1 fruit fly cellular context compared by ENCODE assay signal in the genomic region with DNA sequence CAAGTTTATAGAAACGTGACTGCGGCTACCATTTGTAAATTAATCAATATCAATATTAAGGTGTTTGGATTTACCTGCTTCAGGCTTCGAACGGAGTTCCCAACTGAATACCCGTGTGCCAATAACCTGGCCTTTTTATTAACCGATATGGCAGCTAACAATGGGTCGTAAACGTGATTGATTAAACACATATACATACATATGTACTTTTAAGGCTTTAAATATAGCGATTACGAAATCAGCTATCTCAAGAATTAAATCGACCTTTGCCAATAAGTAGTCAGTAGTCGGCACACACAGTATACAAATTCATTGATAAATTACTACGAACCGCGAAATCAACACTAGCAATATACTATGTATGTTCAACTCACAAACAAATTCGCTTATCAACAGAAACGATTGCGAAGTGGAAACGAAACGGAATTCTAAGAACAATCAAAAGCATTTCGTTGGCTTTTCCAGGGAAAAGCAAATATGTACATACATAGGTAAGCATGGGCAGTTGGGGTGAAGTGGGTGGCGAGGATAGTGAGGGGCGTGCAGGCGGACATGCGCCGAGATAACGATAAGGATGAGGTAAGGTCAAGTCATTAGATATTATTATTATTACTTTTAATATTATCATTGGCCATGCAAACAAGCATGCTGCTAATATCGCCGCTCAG.
TF ChIP-seq lines count a peak whose summit lies in the region.

No protein-coding gene starts in this region.

TF ChIP-seq in whole organism, embryonic, 481 proteins besides CTCF, POLR2A, EP300 and RAD21 (continued from another document and continues in another):
- peak; percentile 29 for TF ChIP-seq her (GFP tag; optimal IDR thresholded peaks at IDR 0.05; lab: Kevin White, UChicago)
- TF ChIP-seq lab (GFP tag; optimal IDR thresholded peaks at IDR 0.05; lab: Kevin White, UChicago) = peak; percentile 91
- TF ChIP-seq Dp (GFP tag; optimal IDR thresholded peaks at IDR 0.05; lab: Kevin White, UChicago) = no peak
- TF ChIP-seq CG7271 (tag; optimal IDR thresholded peaks at IDR 0.05; lab: Kevin White, UChicago) = peak; percentile 37
- TF ChIP-seq CG18011 (GFP tag; optimal IDR thresholded peaks at IDR 0.05; lab: Kevin White, UChicago) = peak; percentile 38
- peak; percentile 64 for TF ChIP-seq salm (tag; optimal IDR thresholded peaks at IDR 0.05; lab: Kevin White, UChicago)
- TF ChIP-seq org-1 (GFP tag; optimal IDR thresholded peaks at IDR 0.05; lab: Kevin White, UChicago) = peak; percentile 71
- peak; percentile 67 for TF ChIP-seq CHES-1-like (GFP tag; optimal IDR thresholded peaks at IDR 0.05; lab: Kevin White, UChicago)
- TF ChIP-seq CG33213 (GFP tag; optimal IDR thresholded peaks at IDR 0.05; lab: Kevin White, UChicago) = peak; percentile 40
- peak; percentile 68 for TF ChIP-seq CG4328 (GFP tag; optimal IDR thresholded peaks at IDR 0.05; lab: Kevin White, UChicago)
- no peak for TF ChIP-seq Hr39 (optimal IDR thresholded peaks at IDR 0.05; lab: Kevin White, UChicago)
- TF ChIP-seq CG13624 (GFP tag; optimal IDR thresholded peaks at IDR 0.05; lab: Kevin White, UChicago) = no peak
- TF ChIP-seq CG13424 (tag; optimal IDR thresholded peaks at IDR 0.05; lab: Kevin White, UChicago) = peak; percentile 65
- TF ChIP-seq sens (GFP tag; lab: Kevin White, UChicago) = peak; percentile 95
- TF ChIP-seq vvl (GFP tag; IDR thresholded peaks at IDR 0.05; lab: Robert Waterston, UW) = peak; percentile 73
- TF ChIP-seq CG10274 (GFP tag; optimal IDR thresholded peaks at IDR 0.05; lab: Kevin White, UChicago) = peak; percentile 34
- peak; percentile 68 for TF ChIP-seq CG9727 (GFP tag; optimal IDR thresholded peaks at IDR 0.05; lab: Kevin White, UChicago)
- no peak for TF ChIP-seq CG11695 (GFP tag; IDR thresholded peaks at IDR 0.05; lab: Robert Waterston, UW)
- TF ChIP-seq br (optimal IDR thresholded peaks at IDR 0.05; lab: Kevin White, UChicago) = no peak
- TF ChIP-seq CG1602 (GFP tag; optimal IDR thresholded peaks at IDR 0.05; lab: Kevin White, UChicago) = peak; percentile 13
- 0 out of 3 replicates have a peak, but pooled peaks have one; percentile 49 for TF ChIP-seq z (GFP tag; IDR thresholded peaks at IDR 0.05; lab: Robert Waterston, UW)
- peak; percentile 25 for TF ChIP-seq pum (GFP tag; optimal IDR thresholded peaks at IDR 0.05; lab: Kevin White, UChicago)
- no peak for TF ChIP-seq hb (GFP tag; IDR thresholded peaks at IDR 0.05; lab: Robert Waterston, UW; ENCODE audit: partially characterized antibody)
- no peak for TF ChIP-seq stwl (tag; optimal IDR thresholded peaks at IDR 0.05; lab: Kevin White, UChicago)
- TF ChIP-seq mld (GFP tag; IDR thresholded peaks at IDR 0.05; lab: Robert Waterston, UW; ENCODE audit: partially characterized antibody) = no peak
- no peak for TF ChIP-seq ERR (GFP tag; optimal IDR thresholded peaks at IDR 0.05; lab: Kevin White, UChicago)
- TF ChIP-seq HLHmδ (GFP tag; optimal IDR thresholded peaks at IDR 0.05; lab: Kevin White, UChicago) = peak; percentile 87
- peak; percentile 81 for TF ChIP-seq CG33557 (GFP tag; optimal IDR thresholded peaks at IDR 0.05; lab: Kevin White, UChicago)
- TF ChIP-seq CG8290 (GFP tag; optimal IDR thresholded peaks at IDR 0.05; lab: Kevin White, UChicago) = peak; percentile 63
- TF ChIP-seq CG8290 (tag; optimal IDR thresholded peaks at IDR 0.05; lab: Kevin White, UChicago) = peak; percentile 46 to 84
- no peak for TF ChIP-seq esg (GFP tag; conservative IDR thresholded peaks at IDR 0.05; lab: Robert Waterston, UW)
- peak; percentile 6 for TF ChIP-seq HLH54F (GFP tag; optimal IDR thresholded peaks at IDR 0.05; lab: Kevin White, UChicago)
- peak; percentile 88 for TF ChIP-seq crol (GFP tag; IDR thresholded peaks at IDR 0.05; lab: Robert Waterston, UW)
- no peak for TF ChIP-seq ato (GFP tag; IDR thresholded peaks at IDR 0.05; lab: Robert Waterston, UW; ENCODE audit: partially characterized antibody)
- TF ChIP-seq twi (tag; optimal IDR thresholded peaks at IDR 0.05; lab: Kevin White, UChicago) = no peak
- TF ChIP-seq nmo (GFP tag; optimal IDR thresholded peaks at IDR 0.05; lab: Kevin White, UChicago) = no peak
- no peak for TF ChIP-seq CG34422 (GFP tag; IDR thresholded peaks at IDR 0.05; lab: Robert Waterston, UW)
- TF ChIP-seq tna (GFP tag; IDR thresholded peaks at IDR 0.05; lab: Robert Waterston, UW; ENCODE audit: partially characterized antibody) = no peak
- no peak for TF ChIP-seq ttk (GFP tag; IDR thresholded peaks at IDR 0.05; lab: Robert Waterston, UW)
- TF ChIP-seq gro (GFP tag; optimal IDR thresholded peaks at IDR 0.05; lab: Kevin White, UChicago) = no peak
- TF ChIP-seq CG2129 (GFP tag; IDR thresholded peaks at IDR 0.05; lab: Robert Waterston, UW; ENCODE audit: partially characterized antibody) = no peak
- peak in 1 of 2 experiments; percentile 26 for TF ChIP-seq insv (GFP tag; optimal IDR thresholded peaks at IDR 0.05; lab: Kevin White, UChicago)
- peak; percentile 62; the same call in 2 of the 3 replicates for TF ChIP-seq Mrtf (GFP tag; IDR thresholded peaks at IDR 0.05; lab: Robert Waterston, UW)
- no peak for TF ChIP-seq nerfin-2 (GFP tag; IDR thresholded peaks at IDR 0.05; lab: Robert Waterston, UW; ENCODE audit: partially characterized antibody)
- peak; percentile 72 for TF ChIP-seq sd (tag; optimal IDR thresholded peaks at IDR 0.05; lab: Kevin White, UChicago)
- TF ChIP-seq CG4617 (GFP tag; optimal IDR thresholded peaks at IDR 0.05; lab: Kevin White, UChicago; ENCODE audit: borderline replicate concordance) = no peak
- peak; percentile 14 for TF ChIP-seq CG6654 (GFP tag; optimal IDR thresholded peaks at IDR 0.05; lab: Kevin White, UChicago)
- no peak for TF ChIP-seq gt (GFP tag; IDR thresholded peaks at IDR 0.05; lab: Robert Waterston, UW)
- peak; percentile 35 for TF ChIP-seq tup (GFP tag; optimal IDR thresholded peaks at IDR 0.05; lab: Kevin White, UChicago)
- TF ChIP-seq HmgZ (tag; optimal IDR thresholded peaks at IDR 0.05; lab: Kevin White, UChicago) = peak; percentile 77
- peak; percentile 49 for TF ChIP-seq Side (GFP tag; optimal IDR thresholded peaks at IDR 0.05; lab: Kevin White, UChicago)
- peak; percentile 72 for TF ChIP-seq CG12219 (GFP tag; optimal IDR thresholded peaks at IDR 0.05; lab: Kevin White, UChicago)
- no peak for TF ChIP-seq CG12155 (GFP tag; optimal IDR thresholded peaks at IDR 0.05; lab: Kevin White, UChicago)
- peak; percentile 51 for TF ChIP-seq CG10431 (GFP tag; optimal IDR thresholded peaks at IDR 0.05; lab: Kevin White, UChicago)
- TF ChIP-seq ro (GFP tag; IDR thresholded peaks at IDR 0.05; lab: Robert Waterston, UW) = no peak
- no peak for TF ChIP-seq CG9215 (GFP tag; IDR thresholded peaks at IDR 0.05; lab: Robert Waterston, UW)
- no peak for TF ChIP-seq zf30C (GFP tag; optimal IDR thresholded peaks at IDR 0.05; lab: Kevin White, UChicago)
- peak; percentile 3 for TF ChIP-seq Six4 (GFP tag; optimal IDR thresholded peaks at IDR 0.05; lab: Kevin White, UChicago)
- TF ChIP-seq CG13894 (tag; optimal IDR thresholded peaks at IDR 0.05; lab: Kevin White, UChicago) = peak; percentile 63
- TF ChIP-seq sima (GFP tag; optimal IDR thresholded peaks at IDR 0.05; lab: Kevin White, UChicago) = no peak
- TF ChIP-seq CG1647 (GFP tag; optimal IDR thresholded peaks at IDR 0.05; lab: Kevin White, UChicago) = peak; percentile 20
- peak; percentile 80 for TF ChIP-seq odd (GFP tag; optimal IDR thresholded peaks at IDR 0.05; lab: Kevin White, UChicago)
- peak; percentile 40 for TF ChIP-seq CG15269 (tag; optimal IDR thresholded peaks at IDR 0.05; lab: Kevin White, UChicago)
- TF ChIP-seq CG8359 (GFP tag; optimal IDR thresholded peaks at IDR 0.05; lab: Kevin White, UChicago; ENCODE audit: borderline replicate concordance) = peak; percentile 53
- TF ChIP-seq CG13296 (GFP tag; optimal IDR thresholded peaks at IDR 0.05; lab: Kevin White, UChicago) = peak; percentile 83
- TF ChIP-seq GATAe (GFP tag; conservative IDR thresholded peaks at IDR 0.05; lab: Robert Waterston, UW) = peak; percentile 92
- TF ChIP-seq oc (tag; optimal IDR thresholded peaks at IDR 0.05; lab: Kevin White, UChicago) = peak; percentile 8
- TF ChIP-seq HLH4C (GFP tag; IDR thresholded peaks at IDR 0.05; lab: Robert Waterston, UW; ENCODE audit: partially characterized antibody) = no peak
- TF ChIP-seq Nf-YC (tag; optimal IDR thresholded peaks at IDR 0.05; lab: Kevin White, UChicago) = peak; percentile 55
- no peak for TF ChIP-seq pan (optimal IDR thresholded peaks at IDR 0.05; lab: Kevin White, UChicago)
- TF ChIP-seq pan (GFP tag; optimal IDR thresholded peaks at IDR 0.05 in 1 of 2, IDR thresholded peaks at IDR 0.05 in 1 of 2) = peak in 1 of 2 experiments; percentile 57
- peak; percentile 73 for TF ChIP-seq Kr (GFP tag; optimal IDR thresholded peaks at IDR 0.05; lab: Kevin White, UChicago)
- TF ChIP-seq Scr (GFP tag; IDR thresholded peaks at IDR 0.05; lab: Robert Waterston, UW; ENCODE audit: partially characterized antibody) = no peak
- TF ChIP-seq Ada2b (GFP tag; IDR thresholded peaks at IDR 0.05; lab: Robert Waterston, UW) = no peak
- peak; percentile 45 for TF ChIP-seq kah (GFP tag; optimal IDR thresholded peaks at IDR 0.05; lab: Kevin White, UChicago)
- TF ChIP-seq CG3163 (GFP tag; optimal IDR thresholded peaks at IDR 0.05; lab: Kevin White, UChicago) = no peak
- TF ChIP-seq Drgx (GFP tag; IDR thresholded peaks at IDR 0.05; lab: Robert Waterston, UW) = 0 out of 2 replicates have a peak, but pooled peaks have one; percentile 14
- no peak for TF ChIP-seq Atf-2 (GFP tag; optimal IDR thresholded peaks at IDR 0.05; lab: Kevin White, UChicago)
- TF ChIP-seq CG7839 (tag; optimal IDR thresholded peaks at IDR 0.05; lab: Kevin White, UChicago) = peak; percentile 25
- TF ChIP-seq CG2875 (GFP tag; optimal IDR thresholded peaks at IDR 0.05; lab: Kevin White, UChicago) = peak; percentile 69
- peak; percentile 5 for TF ChIP-seq ind (GFP tag; optimal IDR thresholded peaks at IDR 0.05; lab: Kevin White, UChicago)
- peak; percentile 63 for TF ChIP-seq dmrt11E (tag; optimal IDR thresholded peaks at IDR 0.05; lab: Kevin White, UChicago)
- TF ChIP-seq CG30403 (GFP tag; optimal IDR thresholded peaks at IDR 0.05; lab: Kevin White, UChicago) = no peak
- peak; percentile 3 to 48 for TF ChIP-seq Pdp1 (GFP tag; optimal IDR thresholded peaks at IDR 0.05; lab: Kevin White, UChicago)
- TF ChIP-seq Ravus (GFP tag; IDR thresholded peaks at IDR 0.05; lab: Robert Waterston, UW) = no peak
- no peak for TF ChIP-seq knrl (GFP tag; IDR thresholded peaks at IDR 0.05; lab: Robert Waterston, UW; ENCODE audit: partially characterized antibody)
- peak; percentile 71 for TF ChIP-seq CG15011 (GFP tag; optimal IDR thresholded peaks at IDR 0.05; lab: Kevin White, UChicago)
- no peak for TF ChIP-seq BEAF-32 (GFP tag; optimal IDR thresholded peaks at IDR 0.05; lab: Kevin White, UChicago)
- 0 out of 3 replicates have a peak, but pooled peaks have one; percentile 28 for TF ChIP-seq CG17361 (GFP tag; IDR thresholded peaks at IDR 0.05; lab: Robert Waterston, UW)
- TF ChIP-seq CG31365 (tag; optimal IDR thresholded peaks at IDR 0.05; lab: Kevin White, UChicago) = peak; percentile 75
- TF ChIP-seq disco-r (GFP tag; optimal IDR thresholded peaks at IDR 0.05; lab: Kevin White, UChicago) = peak; percentile 34
- TF ChIP-seq lilli (GFP tag; optimal IDR thresholded peaks at IDR 0.05; lab: Kevin White, UChicago) = peak; percentile 12
- TF ChIP-seq CG10959 (GFP tag; IDR thresholded peaks at IDR 0.05; lab: Robert Waterston, UW) = 0 out of 2 replicates have a peak, but pooled peaks have one; percentile 38
- peak; percentile 76 for TF ChIP-seq NFAT (GFP tag; IDR thresholded peaks at IDR 0.05; lab: Robert Waterston, UW)
- TF ChIP-seq eyg (GFP tag; optimal IDR thresholded peaks at IDR 0.05; lab: Kevin White, UChicago) = no peak
- TF ChIP-seq CG5953 (GFP tag; IDR thresholded peaks at IDR 0.05; lab: Robert Waterston, UW) = peak; percentile 67; the same call in 1 of the 2 replicates
- peak; percentile 74 for TF ChIP-seq CG6683 (GFP tag; optimal IDR thresholded peaks at IDR 0.05; lab: Kevin White, UChicago)
- 0 out of 2 replicates have a peak, but pooled peaks have one; percentile 28 for TF ChIP-seq aop (GFP tag; IDR thresholded peaks at IDR 0.05; lab: Robert Waterston, UW)
- TF ChIP-seq chif (GFP tag; optimal IDR thresholded peaks at IDR 0.05; lab: Kevin White, UChicago) = peak in 1 of 2 experiments; percentile 74
- no peak for TF ChIP-seq D (optimal IDR thresholded peaks at IDR 0.05; lab: Kevin White, UChicago)
- peak; percentile 64 for TF ChIP-seq D (GFP tag; optimal IDR thresholded peaks at IDR 0.05; lab: Kevin White, UChicago)
- peak; percentile 75 for TF ChIP-seq BtbVII (GFP tag; optimal IDR thresholded peaks at IDR 0.05; lab: Kevin White, UChicago)
- TF ChIP-seq CG10209 (GFP tag; optimal IDR thresholded peaks at IDR 0.05; lab: Kevin White, UChicago) = peak; percentile 77
- TF ChIP-seq seq (GFP tag; IDR thresholded peaks at IDR 0.05; lab: Robert Waterston, UW) = no peak; the same call in 1 of the 2 replicates
- TF ChIP-seq pho (GFP tag; optimal IDR thresholded peaks at IDR 0.05; lab: Kevin White, UChicago) = no peak
- no peak for TF ChIP-seq gfzf (GFP tag; optimal IDR thresholded peaks at IDR 0.05; lab: Kevin White, UChicago)
- TF ChIP-seq CG6854 (GFP tag; optimal IDR thresholded peaks at IDR 0.05; lab: Kevin White, UChicago) = peak; percentile 17
- TF ChIP-seq repo (GFP tag; optimal IDR thresholded peaks at IDR 0.05; lab: Kevin White, UChicago) = peak; percentile 42
- peak; percentile 78 for TF ChIP-seq CG2678 (tag; optimal IDR thresholded peaks at IDR 0.05; lab: Kevin White, UChicago)
- TF ChIP-seq ash1 (GFP tag; optimal IDR thresholded peaks at IDR 0.05; lab: Kevin White, UChicago) = peak; percentile 84
- peak; percentile 80 for TF ChIP-seq grn (GFP tag; optimal IDR thresholded peaks at IDR 0.05; lab: Kevin White, UChicago)
- peak; percentile 84 for TF ChIP-seq caup (GFP tag; optimal IDR thresholded peaks at IDR 0.05; lab: Kevin White, UChicago; ENCODE audit: severe bottlenecking)
- TF ChIP-seq CG17568 (GFP tag; optimal IDR thresholded peaks at IDR 0.05; lab: Kevin White, UChicago) = peak; percentile 88
- TF ChIP-seq Sry-δ (GFP tag; optimal IDR thresholded peaks at IDR 0.05; lab: Kevin White, UChicago) = no peak
- TF ChIP-seq sc (optimal IDR thresholded peaks at IDR 0.05; lab: Kevin White, UChicago) = no peak
- TF ChIP-seq sc (GFP tag; optimal IDR thresholded peaks at IDR 0.05; lab: Kevin White, UChicago) = peak; percentile 69
- TF ChIP-seq sob (GFP tag; IDR thresholded peaks at IDR 0.05; lab: Robert Waterston, UW) = peak; percentile 66; the same call in 1 of the 2 replicates
- TF ChIP-seq Hr3 (GFP tag; optimal IDR thresholded peaks at IDR 0.05; lab: Kevin White, UChicago) = no peak
- peak; percentile 62; the same call in 1 of the 2 replicates for TF ChIP-seq CG1024 (GFP tag; IDR thresholded peaks at IDR 0.05; lab: Robert Waterston, UW)
- no peak for TF ChIP-seq Dll (GFP tag; IDR thresholded peaks at IDR 0.05; lab: Robert Waterston, UW; ENCODE audit: partially characterized antibody)
- TF ChIP-seq unpg (GFP tag; optimal IDR thresholded peaks at IDR 0.05; lab: Kevin White, UChicago) = peak; percentile 41
